Worm (Caenorhabditis elegans) whole organism, young adult: ENCODE results near the gene vps-54.
A peak's percentile ranks its signal among the peaks of the same experiment; 100 is the strongest.

Source experiments
- ama-1 ChIP-seq, 3 experiments: fragments of 150-350 bp in 1 of 3; sonication (generic microtip) in 2 of 3; optimal IDR thresholded peaks; 2 replicates each; lab custom pipeline; 2014 to 2018; ENCODE audit warnings: missing biosample characterization in 2 of 3, missing genetic modification characterization in 2 of 3, missing genetic modification reagents in 2 of 3
- atf-7 ChIP-seq: sonication (generic microtip); optimal IDR thresholded peaks from 2 replicates; lab custom pipeline; 2017; ENCODE audit warnings: mild to moderate bottlenecking, missing genetic modification characterization, missing compliant biosample characterization
- pha-4 ChIP-seq: fragments of 150-350 bp; sonication (generic microtip); optimal IDR thresholded peaks from 2 replicates; lab custom pipeline; 2014; ENCODE audit warnings: missing biosample characterization, missing genetic modification reagents, missing genetic modification characterization
- tbp1 ChIP-seq: fragments of 200-800 bp; sonication (Bioruptor generic); optimal IDR thresholded peaks from 2 replicates; lab custom pipeline; 2018; ENCODE audit warnings: mild to moderate bottlenecking, missing genetic modification characterization, missing compliant biosample characterization
- ztf-18 ChIP-seq: sonication (generic microtip); optimal IDR thresholded peaks from 2 replicates; lab custom pipeline; 2016; ENCODE audit warnings: missing genotype, mild to moderate bottlenecking, missing genetic modification characterization, missing compliant biosample characterization

DNA sequence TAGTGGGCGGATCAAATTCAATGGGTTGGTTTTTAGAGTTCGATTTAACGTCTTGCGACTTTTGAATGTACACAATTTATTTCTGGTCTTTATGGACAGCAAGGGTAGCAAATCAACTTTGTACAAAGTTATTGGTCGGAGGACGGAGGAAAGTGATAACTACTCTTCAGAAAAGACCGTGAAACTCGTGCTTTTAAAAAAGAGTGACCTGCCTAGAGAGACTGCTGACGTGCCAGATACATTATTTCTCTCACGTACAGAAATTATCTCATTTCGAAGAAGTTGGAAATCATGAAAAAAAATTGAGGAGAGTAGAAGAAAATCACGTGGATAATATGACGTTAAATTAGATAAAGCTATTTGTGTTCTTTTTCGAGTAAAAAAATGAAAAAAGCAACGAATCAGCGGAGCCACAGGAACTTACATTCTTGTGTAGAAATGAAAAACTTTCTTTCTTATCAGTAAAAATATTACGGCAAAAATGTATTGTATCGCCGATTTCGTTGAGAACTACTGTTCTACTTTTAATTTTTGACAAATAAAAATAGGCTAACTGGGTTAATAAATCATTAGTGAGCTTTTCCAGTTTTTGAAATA is 40.0 kb downstream of the vps-54 start, which contains the start of gene ppm-1.A:
- TF ChIP-seq ztf-18 (no peak), tbp1 (GFP tag; lab: Kevin White, UChicago) (peak; percentile 25), atf-7 (tag; lab: Kevin White, UChicago) (no peak), ama-1 (optimal IDR thresholded peaks at IDR 0.05; lab: Kevin White, UChicago) (no peak), ama-1 (GFP tag; optimal IDR thresholded peaks at IDR 0.05; lab: Kevin White, UChicago) (no peak), pha-4 (tag; lab: Kevin White, UChicago) (no peak)
